Worm (Caenorhabditis elegans) whole organism, L1 larva: ENCODE results near the gene F35G2.5.

Experiments
- blmp-1 ChIP-seq: fragments of 150-350 bp; optimal IDR thresholded peaks from 2 replicates; lab custom pipeline; 2014; ENCODE audit warnings: missing biosample characterization, missing genetic modification characterization
- ceh-63 ChIP-seq: fragments of 200-800 bp; sonication (Bioruptor generic); optimal IDR thresholded peaks from 2 replicates; lab custom pipeline; 2018; ENCODE audit warnings: mild to moderate bottlenecking, missing genetic modification characterization, missing compliant biosample characterization
- dpl-1 ChIP-seq, 3 experiments: fragments of 150-350 bp in 2 of 3; sonication (generic microtip) in 1 of 3; optimal IDR thresholded peaks; 2 replicates each; lab custom pipeline; 2014 to 2017; ENCODE audit warnings: missing biosample characterization in 3 of 3, missing genetic modification characterization in 3 of 3, missing genetic modification reagents in 3 of 3
- fos-1 ChIP-seq: fragments of 150-350 bp; optimal IDR thresholded peaks from 2 replicates; lab custom pipeline; 2014; ENCODE audit warnings: missing biosample characterization, missing genetic modification characterization
- jun-1 ChIP-seq: fragments of 150-350 bp; optimal IDR thresholded peaks from 2 replicates; lab custom pipeline; 2014; ENCODE audit warnings: missing biosample characterization, missing genetic modification reagents, missing genetic modification characterization

ce11 chrIV:12215762-12216295 is 3.6 kb upstream of the F35G2.5 start, which contains the start of gene phy-2:
- TF ChIP-seq fos-1 (tag; lab: Kevin White, UChicago) (no peak), blmp-1 (no peak), ceh-63 (GFP tag; lab: Kevin White, UChicago) (no peak), jun-1 (tag; lab: Kevin White, UChicago) (no peak), dpl-1 (GFP tag; optimal IDR thresholded peaks at IDR 0.05; lab: Kevin White, UChicago) (no peak)
